Worm (Caenorhabditis elegans): ENCODE data around the gene DH11.5.

- TF ChIP-seq lin-11 (tag; optimal IDR thresholded peaks at IDR 0.05) = no peak
- no peak for TF ChIP-seq ama-1 (optimal IDR thresholded peaks at IDR 0.05)
- no peak for TF ChIP-seq F13H6.1 (tag; optimal IDR thresholded peaks at IDR 0.05)
- no peak for TF ChIP-seq elt-2 (tag; optimal IDR thresholded peaks at IDR 0.05)
- TF ChIP-seq sox-4 (tag; optimal IDR thresholded peaks at IDR 0.05) = no peak
- TF ChIP-seq nhr-11 (tag; optimal IDR thresholded peaks at IDR 0.05) = no peak
Observed at ce11 chrII:7984071-7984470, 7.7 kb downstream of the DH11.5 start.

Data from whole organism, late embryonic.